Fruit fly (Drosophila melanogaster) whole organism, embryonic: ENCODE results near the gene PIG-Wb.

Experiments used
- Abd-B ChIP-seq: fragments of 200-800 bp; sonication (Bioruptor generic); optimal IDR thresholded peaks from 2 replicates; lab custom pipeline; 2018; ENCODE audit warnings: missing biosample characterization, mild to moderate bottlenecking, missing genetic modification characterization, moderate library complexity
- Atf-2 ChIP-seq: fragments of 200-800 bp; sonication (Bioruptor generic); optimal IDR thresholded peaks from 2 replicates; lab custom pipeline; 2016; ENCODE audit warnings: missing biosample characterization, missing genetic modification characterization
- CG10366 ChIP-seq: fragments of 200-800 bp; sonication (Bioruptor generic); IDR thresholded peaks from 2 replicates; pipeline ENCODE4 v1.3.6; 2022; ENCODE audit warnings: missing biosample characterization, missing genetic modification characterization
- CG10959 ChIP-seq: fragments of 200-800 bp; sonication (Bioruptor generic); IDR thresholded peaks from 2 replicates; pipeline ENCODE4 v1.3.6; 2022; ENCODE audit warnings: missing biosample characterization, missing genetic modification characterization
- CG11093 ChIP-seq: fragments of 200-800 bp; sonication (Bioruptor generic); IDR thresholded peaks from 3 replicates; pipeline ENCODE4 v1.3.6; 2022; ENCODE audit warnings: missing biosample characterization, missing genetic modification characterization
- CG11504 ChIP-seq: fragments of 200-800 bp; sonication (Bioruptor generic); optimal IDR thresholded peaks from 3 replicates; lab custom pipeline; 2019; ENCODE audit warnings: missing biosample characterization, mild to moderate bottlenecking, missing genetic modification characterization, moderate library complexity
- CG11723 ChIP-seq: fragments of 200-800 bp; sonication (Bioruptor generic); optimal IDR thresholded peaks from 2 replicates; lab custom pipeline; 2017; ENCODE audit warnings: missing biosample characterization, mild to moderate bottlenecking, missing genetic modification characterization
- CG12219 ChIP-seq: fragments of 200-800 bp; sonication (Bioruptor generic); optimal IDR thresholded peaks from 3 replicates; lab custom pipeline; 2018; ENCODE audit warnings: missing biosample characterization, mild to moderate bottlenecking, missing genetic modification characterization
- CG12299 ChIP-seq: fragments of 200-800 bp; sonication (Bioruptor generic); optimal IDR thresholded peaks from 2 replicates; lab custom pipeline; 2018; ENCODE audit warnings: missing biosample characterization, mild to moderate bottlenecking, missing genetic modification characterization
- CG17361 ChIP-seq: fragments of 200-800 bp; sonication (Bioruptor generic); IDR thresholded peaks from 3 replicates; pipeline ENCODE4 v1.3.6; 2022; ENCODE audit warnings: missing biosample characterization, missing genetic modification characterization
- CG17385 ChIP-seq: fragments of 200-800 bp; sonication (Bioruptor generic); optimal IDR thresholded peaks from 3 replicates; lab custom pipeline; 2018; ENCODE audit warnings: missing biosample characterization, mild to moderate bottlenecking, missing genetic modification characterization
- CG17829 ChIP-seq: fragments of 200-800 bp; optimal IDR thresholded peaks from 2 replicates; lab custom pipeline; 2019; ENCODE audit warnings: missing biosample characterization, mild to moderate bottlenecking, missing genetic modification characterization, moderate library complexity
- CG2120 ChIP-seq: fragments of 200-800 bp; sonication (Bioruptor generic); optimal IDR thresholded peaks from 3 replicates; lab custom pipeline; 2016; ENCODE audit warnings: missing biosample characterization, missing genetic modification characterization
- CG3281 ChIP-seq: fragments of 200-800 bp; sonication (Bioruptor generic); optimal IDR thresholded peaks from 3 replicates; lab custom pipeline; 2017; ENCODE audit warnings: missing biosample characterization, mild to moderate bottlenecking, missing genetic modification characterization
- CG34376 ChIP-seq: fragments of 200-800 bp; sonication (Bioruptor generic); optimal IDR thresholded peaks from 2 replicates; lab custom pipeline; 2018; ENCODE audit warnings: missing biosample characterization, mild to moderate bottlenecking, missing genetic modification characterization
- CG4730 ChIP-seq: fragments of 200-800 bp; sonication (Bioruptor generic); IDR thresholded peaks from 2 replicates; pipeline ENCODE4 v1.3.6; 2022; ENCODE audit warnings: missing biosample characterization, missing genetic modification characterization
- CG5245 ChIP-seq: fragments of 200-800 bp; sonication (Bioruptor generic); optimal IDR thresholded peaks from 3 replicates; lab custom pipeline; 2016; ENCODE audit warnings: missing biosample characterization, missing genetic modification characterization
- CG6175 ChIP-seq: fragments of 200-800 bp; sonication (Bioruptor generic); IDR thresholded peaks from 3 replicates; pipeline ENCODE4 v1.3.6; 2022; ENCODE audit warnings: missing biosample characterization, missing genetic modification characterization
- CG8281 ChIP-seq: fragments of 200-800 bp; sonication (Bioruptor generic); optimal IDR thresholded peaks from 2 replicates; lab custom pipeline; 2018; ENCODE audit warnings: missing biosample characterization, mild to moderate bottlenecking, missing genetic modification characterization, moderate library complexity
- CG8388 ChIP-seq: fragments of 200-800 bp; sonication (Bioruptor generic); optimal IDR thresholded peaks from 2 replicates; lab custom pipeline; 2019; ENCODE audit warnings: missing biosample characterization, mild to moderate bottlenecking, missing genetic modification characterization, moderate library complexity
- HLH54F ChIP-seq: fragments of 200-800 bp; sonication (Bioruptor generic); optimal IDR thresholded peaks from 3 replicates; lab custom pipeline; 2016; ENCODE audit warnings: missing biosample characterization, missing genetic modification characterization
- Hr51 ChIP-seq, 2 experiments: fragments of 200-800 bp; sonication (Bioruptor generic); optimal IDR thresholded peaks; 2 replicates in 1 of 2; 3 replicates in 1 of 2; lab custom pipeline; 2016 to 2018; ENCODE audit warnings: missing biosample characterization in 2 of 2, missing genetic modification characterization in 2 of 2, mild to moderate bottlenecking in 1 of 2, moderate library complexity in 1 of 2
- Rfx ChIP-seq: fragments of 200-800 bp; sonication (Bioruptor generic); IDR thresholded peaks from 2 replicates; pipeline ENCODE4 v1.3.6; 2022; ENCODE audit warnings: missing biosample characterization, missing genetic modification characterization
- Side ChIP-seq: fragments of 200-800 bp; sonication (Bioruptor generic); optimal IDR thresholded peaks from 2 replicates; lab custom pipeline; 2016; ENCODE audit warnings: missing biosample characterization, missing genetic modification characterization
- bab2 ChIP-seq: fragments of 200-800 bp; sonication (Bioruptor generic); optimal IDR thresholded peaks from 2 replicates; lab custom pipeline; 2016; ENCODE audit warnings: missing biosample characterization, missing genetic modification characterization
- btn ChIP-seq: fragments of 200-800 bp; sonication (Bioruptor generic); optimal IDR thresholded peaks from 2 replicates; lab custom pipeline; 2016; ENCODE audit warnings: missing biosample characterization, missing genetic modification characterization
- chif ChIP-seq, 2 experiments: fragments of 200-800 bp; sonication (Bioruptor generic); optimal IDR thresholded peaks; 3 replicates each; lab custom pipeline; 2016; ENCODE audit warnings: missing biosample characterization in 2 of 2, missing genetic modification characterization in 2 of 2
- crp ChIP-seq, 2 experiments: fragments of 200-800 bp; sonication (Bioruptor generic); optimal IDR thresholded peaks; 2 replicates in 1 of 2; 3 replicates in 1 of 2; lab custom pipeline; 2017; ENCODE audit warnings: missing biosample characterization in 2 of 2, missing genetic modification characterization in 2 of 2, mild to moderate bottlenecking in 1 of 2, moderate library complexity in 1 of 2
- esg ChIP-seq: fragments of 200-800 bp; sonication (Bioruptor generic); conservative IDR thresholded peaks from 2 replicates; pipeline ENCODE4 v1.3.6; 2022; ENCODE audit warnings: missing biosample characterization, missing genetic modification characterization
- eve ChIP-seq, 2 experiments: fragments of >200 bp; optimal IDR thresholded peaks; 2 replicates each; lab custom pipeline; 2017; ENCODE audit warnings: missing biosample characterization in 2 of 2, missing genetic modification characterization in 2 of 2
- ewg ChIP-seq: fragments of 200-800 bp; sonication (Bioruptor generic); optimal IDR thresholded peaks from 3 replicates; lab custom pipeline; 2017; ENCODE audit warnings: mild to moderate bottlenecking, missing biosample characterization, missing genetic modification reagents, missing genetic modification characterization
- gce ChIP-seq: fragments of 200-800 bp; sonication (Bioruptor generic); IDR thresholded peaks from 3 replicates; pipeline ENCODE4 v1.3.6; 2022; ENCODE audit warnings: missing biosample characterization, missing genetic modification characterization
- grau ChIP-seq: fragments of 200-800 bp; optimal IDR thresholded peaks from 3 replicates; lab custom pipeline; 2019; ENCODE audit warnings: missing biosample characterization, mild to moderate bottlenecking, missing genetic modification characterization, moderate library complexity
- hb ChIP-seq: fragments of 200-800 bp; sonication (Bioruptor generic); IDR thresholded peaks from 3 replicates; pipeline ENCODE4 v1.3.6; 2022; ENCODE audit warnings: missing biosample characterization, missing genetic modification characterization; ENCODE audit not compliant: partially characterized antibody
- jing ChIP-seq: fragments of 200-800 bp; sonication (Bioruptor generic); optimal IDR thresholded peaks from 2 replicates; lab custom pipeline; 2018; ENCODE audit warnings: missing biosample characterization, mild to moderate bottlenecking, missing genetic modification characterization
- kay ChIP-seq: fragments of 200-800 bp; sonication (Bioruptor generic); optimal IDR thresholded peaks from 2 replicates; lab custom pipeline; 2016; ENCODE audit warnings: missing biosample characterization, missing genetic modification characterization
- lmd ChIP-seq: fragments of 200-800 bp; sonication (Bioruptor generic); IDR thresholded peaks from 2 replicates; pipeline ENCODE4 v1.3.6; 2022; ENCODE audit warnings: missing biosample characterization, missing genetic modification characterization
- pan ChIP-seq, 4 experiments: fragments of >200 bp in 3 of 4; fragments of 200-800 bp in 1 of 4; sonication (Bioruptor generic) in 1 of 4; optimal IDR thresholded peaks in 3 of 4; IDR thresholded peaks in 1 of 4; 2 replicates each; pipeline versions ENCODE4 v1.3.6 to Lab custom; 2017 to 2022; ENCODE audit warnings: missing biosample characterization in 2 of 4, missing genetic modification characterization in 2 of 4, mixed read lengths in 1 of 4
- pb ChIP-seq: fragments of 200-800 bp; sonication (Bioruptor generic); optimal IDR thresholded peaks from 3 replicates; lab custom pipeline; 2016; ENCODE audit warnings: missing biosample characterization, missing genetic modification characterization
- pho ChIP-seq: fragments of 200-800 bp; sonication (Bioruptor generic); optimal IDR thresholded peaks from 2 replicates; lab custom pipeline; 2016; ENCODE audit warnings: missing biosample characterization, missing genetic modification characterization
- ro ChIP-seq: fragments of 200-800 bp; sonication (Bioruptor generic); IDR thresholded peaks from 2 replicates; pipeline ENCODE4 v1.3.6; 2022; ENCODE audit warnings: missing biosample characterization, missing genetic modification characterization
- sisA ChIP-seq: fragments of 200-800 bp; sonication (Bioruptor generic); IDR thresholded peaks from 2 replicates; pipeline ENCODE4 v1.3.6; 2022; ENCODE audit warnings: missing biosample characterization, missing genetic modification characterization
- slp2 ChIP-seq: fragments of 200-800 bp; sonication (Bioruptor generic); optimal IDR thresholded peaks from 2 replicates; lab custom pipeline; 2016; ENCODE audit warnings: missing biosample characterization, missing genetic modification characterization
- so ChIP-seq: fragments of 200-800 bp; sonication (Bioruptor generic); IDR thresholded peaks from 3 replicates; pipeline ENCODE4 v1.3.6; 2022; ENCODE audit warnings: missing biosample characterization, missing genetic modification characterization
- stwl ChIP-seq: fragments of 200-800 bp; sonication (Bioruptor generic); optimal IDR thresholded peaks from 3 replicates; lab custom pipeline; 2018; ENCODE audit warnings: missing biosample characterization, mild to moderate bottlenecking, missing genetic modification characterization, moderate library complexity
- ttk ChIP-seq: fragments of 200-800 bp; sonication (Bioruptor generic); IDR thresholded peaks from 2 replicates; pipeline ENCODE4 v2.1.2; 2022; ENCODE audit warnings: missing biosample characterization, missing genetic modification characterization

The PIG-Wb gene

dm6 chr3L:1741107-1741506 is 3.2 kb upstream of the PIG-Wb start (continued):
- TF ChIP-seq lmd (GFP tag; lab: Robert Waterston, UW) (peak; percentile 18; the same call in 1 of the 2 replicates), pan (optimal IDR thresholded peaks at IDR 0.05; lab: Kevin White, UChicago) (no peak), pan (GFP tag; optimal IDR thresholded peaks at IDR 0.05 in 1 of 2, IDR thresholded peaks at IDR 0.05 in 1 of 2) (peak in 1 of 2 experiments; percentile 45), Rfx (GFP tag; lab: Robert Waterston, UW) (0 out of 2 replicates have a peak, but pooled peaks have one; percentile 14), grau (tag; lab: Kevin White, UChicago) (peak; percentile 9), esg (GFP tag; lab: Robert Waterston, UW) (0 out of 2 replicates have a peak, but pooled peaks have one; percentile 13), sisA (GFP tag; lab: Robert Waterston, UW) (0 out of 2 replicates have a peak, but pooled peaks have one; percentile 15), ttk (GFP tag; lab: Robert Waterston, UW) (0 out of 2 replicates have a peak, but pooled peaks have one; percentile 11), CG11504 (peak; percentile 56)

dm6 chr3L:1740129-1740975 is 2.4 kb upstream of the PIG-Wb start:
- TF ChIP-seq stwl (tag; lab: Kevin White, UChicago) (no peak), CG5245 (GFP tag; lab: Kevin White, UChicago) (no peak), CG17385 (GFP tag; lab: Kevin White, UChicago) (peak; percentile 58), CG11723 (GFP tag; lab: Kevin White, UChicago) (peak; percentile 39), CG17361 (GFP tag; lab: Robert Waterston, UW) (peak; percentile 66), Hr51 (GFP tag; optimal IDR thresholded peaks at IDR 0.05; lab: Kevin White, UChicago) (peak; percentile 34 to 83), chif (GFP tag; optimal IDR thresholded peaks at IDR 0.05; lab: Kevin White, UChicago) (peak; percentile 44 to 61), slp2 (peak; percentile 36), pb (GFP tag; lab: Kevin White, UChicago) (peak; percentile 32), kay (GFP tag; lab: Kevin White, UChicago) (peak; percentile 37), CG34376 (no peak), jing (GFP tag; lab: Kevin White, UChicago) (peak; percentile 50), ro (GFP tag; lab: Robert Waterston, UW) (0 out of 2 replicates have a peak, but pooled peaks have one; percentile 13), CG2120 (GFP tag; lab: Kevin White, UChicago) (peak; percentile 74), CG17829 (tag; lab: Kevin White, UChicago) (peak; percentile 18), hb (GFP tag; lab: Robert Waterston, UW) (no peak), CG10366 (GFP tag; lab: Robert Waterston, UW) (peak; percentile 83), gce (GFP tag; lab: Robert Waterston, UW) (peak; percentile 71; the same call in 1 of the 3 replicates), pho (GFP tag; lab: Kevin White, UChicago) (peak; percentile 40), CG12219 (GFP tag; lab: Kevin White, UChicago) (peak; percentile 73), Side (GFP tag; lab: Kevin White, UChicago) (peak; percentile 23), eve (GFP tag; optimal IDR thresholded peaks at IDR 0.05; lab: Kevin White, UChicago) (no peak), so (GFP tag; lab: Robert Waterston, UW) (peak; percentile 81), CG8388 (GFP tag; lab: Kevin White, UChicago) (peak; percentile 2), Abd-B (peak; percentile 73), CG10959 (GFP tag; lab: Robert Waterston, UW) (no peak), bab2 (GFP tag; lab: Kevin White, UChicago) (peak; percentile 60), CG3281 (no peak), Atf-2 (peak; percentile 40), btn (GFP tag; lab: Kevin White, UChicago) (no peak), CG12299 (tag; lab: Kevin White, UChicago) (no peak), CG4730 (GFP tag; lab: Robert Waterston, UW) (peak; percentile 75), ewg (GFP tag; lab: Kevin White, UChicago) (peak; percentile 42), CG11093 (0 out of 3 replicates have a peak, but pooled peaks have one; percentile 41), CG6175 (GFP tag; lab: Robert Waterston, UW) (no peak), CG8281 (tag; lab: Kevin White, UChicago) (no peak), crp (GFP tag; optimal IDR thresholded peaks at IDR 0.05; lab: Kevin White, UChicago) (peak in 1 of 2 experiments; percentile 15), HLH54F (GFP tag; lab: Kevin White, UChicago) (peak; percentile 66)
